Comparison of ENCODE assay signal across 1 fruit fly cellular context in the genomic region with DNA sequence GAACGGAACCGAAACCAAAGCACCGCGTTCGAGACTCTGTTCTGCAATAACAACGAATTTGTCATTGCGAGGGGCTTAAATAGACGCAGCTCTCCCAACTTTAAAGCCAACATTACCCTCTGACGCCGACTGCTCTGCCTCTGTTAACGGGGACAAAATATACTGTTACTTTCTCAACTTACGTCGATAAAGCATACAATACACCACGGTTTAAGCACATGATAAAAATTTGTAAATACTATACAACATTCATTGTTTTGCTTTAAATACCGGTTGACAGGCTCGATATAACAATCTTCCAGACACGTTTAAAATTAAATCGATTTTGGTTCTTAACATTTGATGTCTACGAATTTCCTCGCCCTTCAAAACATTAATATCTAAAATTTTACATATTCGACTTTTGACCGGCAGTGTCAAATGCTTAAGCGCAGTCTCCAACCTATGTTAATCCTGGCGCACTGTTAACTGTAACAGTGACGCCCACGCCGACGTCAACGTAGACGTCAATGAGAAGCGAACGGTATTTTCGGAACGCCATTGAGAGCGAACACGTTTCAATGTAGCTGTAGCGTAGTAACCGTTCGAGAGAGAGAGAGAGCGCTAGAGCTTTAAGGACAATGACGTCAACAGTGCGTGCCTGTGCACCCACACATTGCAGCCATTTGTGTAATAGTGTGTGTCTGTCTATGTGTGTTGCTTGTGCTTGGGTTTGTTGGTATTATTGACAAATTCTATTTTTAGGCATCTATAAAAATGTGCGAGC.
TF ChIP-seq lines count a peak whose summit lies in the region.

A gene (minus strand): TSS at position 51 of the 766 bp plus-strand sequence.

TF ChIP-seq in whole organism, embryonic, 481 proteins besides CTCF, POLR2A, EP300 and RAD21 (continued from another document):
- TF ChIP-seq hkb (optimal IDR thresholded peaks at IDR 0.05; lab: Kevin White, UChicago) (peak; percentile 23), hkb (GFP tag; IDR thresholded peaks at IDR 0.05; lab: Robert Waterston, UW) (no peak), ems (GFP tag; optimal IDR thresholded peaks at IDR 0.05; lab: Kevin White, UChicago) (no peak), Adf1 (GFP tag; IDR thresholded peaks at IDR 0.05; lab: Robert Waterston, UW) (peak; percentile 89), klu (GFP tag; IDR thresholded peaks at IDR 0.05; lab: Robert Waterston, UW) (no peak), chinmo (GFP tag; IDR thresholded peaks at IDR 0.05; lab: Robert Waterston, UW; ENCODE audit: partially characterized antibody) (0 out of 4 replicates have a peak, but pooled peaks have one; percentile 69), knrl (GFP tag; IDR thresholded peaks at IDR 0.05; lab: Robert Waterston, UW; ENCODE audit: partially characterized antibody) (peak; percentile 60), pzg (GFP tag; optimal IDR thresholded peaks at IDR 0.05; lab: Kevin White, UChicago) (peak; percentile 26), Trl (optimal IDR thresholded peaks at IDR 0.05; lab: Kevin White, UChicago) (peak; percentile 26 to 48), Trl (GFP tag; optimal IDR thresholded peaks at IDR 0.05; lab: Kevin White, UChicago) (no peak), amos (GFP tag; IDR thresholded peaks at IDR 0.05; lab: Robert Waterston, UW; ENCODE audit: partially characterized antibody) (peak; percentile 44; the same call in 1 of the 2 replicates), fd102C (GFP tag; optimal IDR thresholded peaks at IDR 0.05; lab: Kevin White, UChicago) (no peak), trem (tag; optimal IDR thresholded peaks at IDR 0.05; lab: Kevin White, UChicago) (no peak), al (GFP tag; IDR thresholded peaks at IDR 0.05; lab: Robert Waterston, UW) (no peak), prd (optimal IDR thresholded peaks at IDR 0.05; lab: Kevin White, UChicago) (peak in 1 of 2 experiments; percentile 61), prd (GFP tag; IDR thresholded peaks at IDR 0.05; lab: Robert Waterston, UW) (no peak), CG11093 (GFP tag; IDR thresholded peaks at IDR 0.05; lab: Robert Waterston, UW) (no peak), gce (GFP tag; IDR thresholded peaks at IDR 0.05; lab: Robert Waterston, UW) (no peak), CG9437 (GFP tag; optimal IDR thresholded peaks at IDR 0.05; lab: Kevin White, UChicago) (peak; percentile 24), CG14710 (tag; optimal IDR thresholded peaks at IDR 0.05; lab: Kevin White, UChicago) (no peak), CG5245 (GFP tag; optimal IDR thresholded peaks at IDR 0.05; lab: Kevin White, UChicago) (no peak), Med (GFP tag; lab: Kevin White, UChicago) (peak; percentile 62), cg (GFP tag; optimal IDR thresholded peaks at IDR 0.05; lab: Kevin White, UChicago) (peak; percentile 78), exex (tag; optimal IDR thresholded peaks at IDR 0.05; lab: Kevin White, UChicago) (no peak), CG2875 (GFP tag; optimal IDR thresholded peaks at IDR 0.05; lab: Kevin White, UChicago) (no peak), CHES-1-like (GFP tag; optimal IDR thresholded peaks at IDR 0.05; lab: Kevin White, UChicago) (no peak), CG12659 (GFP tag; optimal IDR thresholded peaks at IDR 0.05; lab: Kevin White, UChicago) (no peak), CG3065 (GFP tag; optimal IDR thresholded peaks at IDR 0.05; lab: Kevin White, UChicago) (no peak), nerfin-1 (tag; optimal IDR thresholded peaks at IDR 0.05; lab: Kevin White, UChicago) (peak; percentile 70), stwl (tag; optimal IDR thresholded peaks at IDR 0.05; lab: Kevin White, UChicago) (peak; percentile 14), chn (GFP tag; optimal IDR thresholded peaks at IDR 0.05; lab: Kevin White, UChicago) (no peak), HmgZ (tag; optimal IDR thresholded peaks at IDR 0.05; lab: Kevin White, UChicago) (no peak), gt (GFP tag; IDR thresholded peaks at IDR 0.05; lab: Robert Waterston, UW) (no peak), CG18599 (GFP tag; optimal IDR thresholded peaks at IDR 0.05; lab: Kevin White, UChicago) (no peak), Poxn (GFP tag; IDR thresholded peaks at IDR 0.05; lab: Robert Waterston, UW) (no peak), CG12299 (tag; optimal IDR thresholded peaks at IDR 0.05; lab: Kevin White, UChicago) (no peak)
